Worm (Caenorhabditis elegans) whole organism, L3 larva: ENCODE results near the gene F23D12.10.

Source experiments
- ZK546.5 ChIP-seq: sonication (generic microtip); optimal IDR thresholded peaks from 2 replicates; lab custom pipeline; 2017; ENCODE audit warnings: missing biosample characterization, missing genetic modification characterization
- ama-1 ChIP-seq: fragments of 150-350 bp; optimal IDR thresholded peaks from 2 replicates; lab custom pipeline; 2018
- elt-3 ChIP-seq, 3 experiments: fragments of 150-350 bp in 1 of 3; sonication (generic microtip) in 2 of 3; optimal IDR thresholded peaks; 2 replicates in 2 of 3; 4 replicates in 1 of 3; lab custom pipeline; 2014 to 2017; ENCODE audit warnings: missing biosample characterization in 3 of 3, missing genetic modification characterization in 3 of 3
- jun-1 ChIP-seq: fragments of 150-350 bp; optimal IDR thresholded peaks from 2 replicates; lab custom pipeline; 2014; ENCODE audit warnings: missing biosample characterization, missing genetic modification reagents, missing genetic modification characterization
- lsy-12 ChIP-seq: sonication (generic microtip); optimal IDR thresholded peaks from 2 replicates; lab custom pipeline; 2016; ENCODE audit warnings: mild to moderate bottlenecking, missing genetic modification characterization, missing compliant biosample characterization
- mml-1 ChIP-seq: fragments of 150-350 bp; sonication (generic microtip); optimal IDR thresholded peaks from 3 replicates; lab custom pipeline; 2014; ENCODE audit warnings: missing biosample characterization, missing genetic modification characterization
- nfya-1 ChIP-seq: sonication (generic microtip); optimal IDR thresholded peaks from 2 replicates; lab custom pipeline; 2017; ENCODE audit warnings: missing genetic modification characterization, mild to moderate bottlenecking, missing compliant biosample characterization, antibody characterized with exemption, moderate library complexity; ENCODE audit not compliant: insufficient read depth
- nhr-11 ChIP-seq: fragments of 150-350 bp; optimal IDR thresholded peaks from 2 replicates; lab custom pipeline; 2014; ENCODE audit warnings: missing biosample characterization, missing genetic modification characterization
- snpc-4 ChIP-seq: fragments of 150-350 bp; optimal IDR thresholded peaks from 2 replicates; lab custom pipeline; 2014; ENCODE audit warnings: missing biosample characterization, missing genetic modification characterization
- tbx-2 ChIP-seq: sonication (generic microtip); optimal IDR thresholded peaks from 2 replicates; lab custom pipeline; 2016; ENCODE audit warnings: mild to moderate bottlenecking, missing genetic modification characterization, missing compliant biosample characterization
- unc-62 ChIP-seq: fragments of 150-350 bp; sonication (generic microtip); optimal IDR thresholded peaks from 4 replicates; lab custom pipeline; 2014; ENCODE audit warnings: missing biosample characterization, missing genetic modification reagents, missing genetic modification characterization
- zag-1 ChIP-seq: fragments of 150-350 bp; optimal IDR thresholded peaks from 2 replicates; lab custom pipeline; 2014; ENCODE audit warnings: missing biosample characterization, missing genetic modification characterization
- ztf-11 ChIP-seq: fragments of 150-350 bp; optimal IDR thresholded peaks from 2 replicates; lab custom pipeline; 2014; ENCODE audit warnings: missing biosample characterization, missing genetic modification characterization
- ztf-4 ChIP-seq: fragments of 150-350 bp; optimal IDR thresholded peaks from 2 replicates; lab custom pipeline; 2014; ENCODE audit warnings: missing biosample characterization, missing genetic modification characterization

ce11 chrX:14405817-14406216 lies 9.7 kb downstream of the F23D12.10 start, which contains the start of gene frpr-17:
- TF ChIP-seq ama-1 (lab: Kevin White, UChicago) (no peak), ZK546.5 (tag; lab: Kevin White, UChicago) (no peak), jun-1 (tag; lab: Kevin White, UChicago) (no peak), lsy-12 (tag; lab: Kevin White, UChicago) (no peak), nhr-11 (tag; lab: Kevin White, UChicago) (no peak), ztf-4 (tag; lab: Kevin White, UChicago) (no peak), snpc-4 (no peak), elt-3 (tag; optimal IDR thresholded peaks at IDR 0.05; lab: Kevin White, UChicago) (no peak), tbx-2 (no peak), mml-1 (no peak), zag-1 (no peak), nfya-1 (tag; lab: Kevin White, UChicago) (no peak), unc-62 (GFP tag; lab: Kevin White, UChicago) (no peak), ztf-11 (tag; lab: Kevin White, UChicago) (no peak)
